Fruit fly (Drosophila melanogaster) whole organism, embryonic: ENCODE data around the gene CG13928.

ENCODE experiments used
- ATbp ChIP-seq: fragments of 200-800 bp; sonication (Bioruptor generic); optimal IDR thresholded peaks from 2 replicates; lab custom pipeline; 2017; ENCODE audit warnings: missing biosample characterization, mild to moderate bottlenecking, missing genetic modification characterization, missing genetic modification reagents
- Atf6 ChIP-seq: fragments of 200-800 bp; sonication (Bioruptor generic); IDR thresholded peaks from 2 replicates; pipeline ENCODE4 v1.3.6; 2022; ENCODE audit warnings: missing biosample characterization, missing genetic modification characterization
- B-H1 ChIP-seq: fragments of 200-800 bp; sonication (Bioruptor generic); IDR thresholded peaks from 3 replicates; pipeline ENCODE4 v1.3.6; 2022; ENCODE audit warnings: missing biosample characterization, missing genetic modification characterization
- B-H2 ChIP-seq: fragments of 200-800 bp; sonication (Bioruptor generic); optimal IDR thresholded peaks from 2 replicates; lab custom pipeline; 2018; ENCODE audit warnings: missing biosample characterization, mild to moderate bottlenecking, missing genetic modification characterization
- Bdp1 ChIP-seq: fragments of 200-800 bp; sonication (Bioruptor generic); optimal IDR thresholded peaks from 3 replicates; lab custom pipeline; 2016; ENCODE audit warnings: missing biosample characterization, missing genetic modification characterization
- CG10147 ChIP-seq: fragments of 200-800 bp; sonication (Bioruptor generic); optimal IDR thresholded peaks from 2 replicates; lab custom pipeline; 2019; ENCODE audit warnings: missing biosample characterization, mild to moderate bottlenecking, missing genetic modification characterization, moderate library complexity
- CG1602 ChIP-seq: fragments of 200-800 bp; sonication (Bioruptor generic); optimal IDR thresholded peaks from 3 replicates; lab custom pipeline; 2016; ENCODE audit warnings: missing biosample characterization, missing genetic modification characterization
- CG18011 ChIP-seq: fragments of 200-800 bp; sonication (Bioruptor generic); optimal IDR thresholded peaks from 2 replicates; lab custom pipeline; 2017; ENCODE audit warnings: missing biosample characterization, missing genetic modification characterization, mild to moderate bottlenecking, moderate library complexity, missing genotype
- CG18599 ChIP-seq: fragments of 200-800 bp; sonication (Bioruptor generic); optimal IDR thresholded peaks from 3 replicates; lab custom pipeline; 2017; ENCODE audit warnings: missing biosample characterization, missing genetic modification characterization, mild to moderate bottlenecking, moderate library complexity, missing genetic modification reagents
- CG2875 ChIP-seq: fragments of 200-800 bp; sonication (Bioruptor generic); optimal IDR thresholded peaks from 2 replicates; lab custom pipeline; 2017; ENCODE audit warnings: missing biosample characterization, mild to moderate bottlenecking, missing genetic modification characterization, missing genetic modification reagents
- CG30431 ChIP-seq: fragments of 200-800 bp; sonication (Bioruptor generic); optimal IDR thresholded peaks from 2 replicates; lab custom pipeline; 2017; ENCODE audit warnings: missing biosample characterization, missing genetic modification characterization
- CG4360 ChIP-seq: fragments of 200-800 bp; sonication (Bioruptor generic); IDR thresholded peaks from 2 replicates; pipeline ENCODE4 v1.3.6; 2022; ENCODE audit warnings: missing biosample characterization, missing genetic modification characterization
- CG5180 ChIP-seq: fragments of 200-800 bp; sonication (Bioruptor generic); optimal IDR thresholded peaks from 3 replicates; lab custom pipeline; 2017; ENCODE audit warnings: missing biosample characterization, missing genetic modification characterization, mild to moderate bottlenecking, moderate library complexity, missing genetic modification reagents
- CG6254 ChIP-seq: fragments of 200-800 bp; sonication (Bioruptor generic); optimal IDR thresholded peaks from 3 replicates; lab custom pipeline; 2017; ENCODE audit warnings: mild to moderate bottlenecking, missing biosample characterization, missing genetic modification reagents, missing genetic modification characterization
- CG6654 ChIP-seq: fragments of 200-800 bp; sonication (Bioruptor generic); optimal IDR thresholded peaks from 2 replicates; lab custom pipeline; 2017; ENCODE audit warnings: missing biosample characterization, mild to moderate bottlenecking, missing genetic modification characterization
- CG8478 ChIP-seq: fragments of >200 bp; optimal IDR thresholded peaks from 2 replicates; lab custom pipeline; 2018
- CG9797 ChIP-seq: fragments of 200-800 bp; sonication (Bioruptor generic); optimal IDR thresholded peaks from 3 replicates; lab custom pipeline; 2018; ENCODE audit warnings: missing biosample characterization, mild to moderate bottlenecking, missing genetic modification characterization
- CG9817 ChIP-seq: fragments of 200-800 bp; sonication (Bioruptor generic); optimal IDR thresholded peaks from 2 replicates; lab custom pipeline; 2018; ENCODE audit warnings: missing biosample characterization, mild to moderate bottlenecking, missing genetic modification characterization, moderate library complexity
- Dll ChIP-seq: fragments of 200-800 bp; sonication (Bioruptor generic); IDR thresholded peaks from 4 replicates; pipeline ENCODE4 v1.3.6; 2022; ENCODE audit warnings: missing biosample characterization, missing genetic modification characterization; ENCODE audit not compliant: partially characterized antibody
- Hr51 ChIP-seq, 2 experiments: fragments of 200-800 bp; sonication (Bioruptor generic); optimal IDR thresholded peaks; 2 replicates in 1 of 2; 3 replicates in 1 of 2; lab custom pipeline; 2016 to 2018; ENCODE audit warnings: missing biosample characterization in 2 of 2, missing genetic modification characterization in 2 of 2, mild to moderate bottlenecking in 1 of 2, moderate library complexity in 1 of 2
- Med ChIP-seq: fragments of 200-800 bp; sonication (Bioruptor generic); peaks from one replicate; lab custom pipeline; 2016; ENCODE audit warnings: missing biosample characterization, missing genetic modification characterization, mild to moderate bottlenecking, inconsistent platforms, moderate library complexity
- Nf-YA ChIP-seq: fragments of 200-800 bp; sonication (Bioruptor generic); IDR thresholded peaks from 2 replicates; pipeline ENCODE4 v1.3.6; 2022; ENCODE audit warnings: missing biosample characterization, missing genetic modification characterization
- Spps ChIP-seq: fragments of 200-800 bp; sonication (Bioruptor generic); optimal IDR thresholded peaks from 2 replicates; lab custom pipeline; 2018; ENCODE audit warnings: missing biosample characterization, mild to moderate bottlenecking, missing genetic modification characterization
- Stat92E ChIP-seq, 3 experiments: fragments of >200 bp in 2 of 3; fragments of 200-800 bp in 1 of 3; sonication (Bioruptor generic) in 1 of 3; optimal IDR thresholded peaks; 2 replicates each; lab custom pipeline; 2017 to 2019; ENCODE audit warnings: missing biosample characterization in 3 of 3, missing genetic modification characterization in 3 of 3, mild to moderate bottlenecking in 1 of 3, moderate library complexity in 1 of 3
- abd-A ChIP-seq: fragments of 200-800 bp; sonication (Bioruptor generic); optimal IDR thresholded peaks from 3 replicates; lab custom pipeline; 2019; ENCODE audit warnings: missing biosample characterization, mild to moderate bottlenecking, missing genetic modification characterization, moderate library complexity
- ase ChIP-seq: fragments of 200-800 bp; sonication (Bioruptor generic); IDR thresholded peaks from 3 replicates; pipeline ENCODE4 v1.3.6; 2022; ENCODE audit warnings: missing biosample characterization, missing genetic modification characterization
- az2 ChIP-seq: fragments of 200-800 bp; sonication (Bioruptor generic); optimal IDR thresholded peaks from 3 replicates; lab custom pipeline; 2016; ENCODE audit warnings: missing biosample characterization, missing genetic modification characterization
- cg ChIP-seq: fragments of 200-800 bp; sonication (Bioruptor generic); optimal IDR thresholded peaks from 3 replicates; lab custom pipeline; 2019; ENCODE audit warnings: missing biosample characterization, mild to moderate bottlenecking, missing genetic modification characterization, moderate library complexity
- cwo ChIP-seq: fragments of 200-800 bp; sonication (Bioruptor generic); optimal IDR thresholded peaks from 3 replicates; lab custom pipeline; 2017; ENCODE audit warnings: missing biosample characterization, missing genetic modification characterization, mild to moderate bottlenecking, moderate library complexity, missing genetic modification reagents
- danr ChIP-seq: fragments of 200-800 bp; sonication (Bioruptor generic); IDR thresholded peaks from 2 replicates; pipeline ENCODE4 v1.3.6; 2022; ENCODE audit warnings: missing biosample characterization, missing genetic modification characterization
- en ChIP-seq: fragments of 200-800 bp; sonication (Bioruptor generic); optimal IDR thresholded peaks from 2 replicates; lab custom pipeline; 2016; ENCODE audit warnings: missing biosample characterization, missing genetic modification characterization
- fd96Cb ChIP-seq: fragments of 200-800 bp; sonication (Bioruptor generic); optimal IDR thresholded peaks from 2 replicates; lab custom pipeline; 2018; ENCODE audit warnings: missing biosample characterization, mild to moderate bottlenecking, missing genetic modification characterization, moderate library complexity
- fru ChIP-seq: fragments of >200 bp; optimal IDR thresholded peaks from 2 replicates; lab custom pipeline; 2017
- gcm ChIP-seq: fragments of 200-800 bp; sonication (Bioruptor generic); optimal IDR thresholded peaks from 2 replicates; lab custom pipeline; 2019; ENCODE audit warnings: missing biosample characterization, mild to moderate bottlenecking, missing genetic modification characterization, moderate library complexity
- gcm2 ChIP-seq: fragments of 200-800 bp; sonication (Bioruptor generic); optimal IDR thresholded peaks from 2 replicates; lab custom pipeline; 2016; ENCODE audit warnings: missing biosample characterization, missing genetic modification characterization
- grau ChIP-seq: fragments of 200-800 bp; optimal IDR thresholded peaks from 3 replicates; lab custom pipeline; 2019; ENCODE audit warnings: missing biosample characterization, mild to moderate bottlenecking, missing genetic modification characterization, moderate library complexity
- insv ChIP-seq, 2 experiments: fragments of 200-800 bp; sonication (Bioruptor generic); optimal IDR thresholded peaks; 3 replicates each; lab custom pipeline; 2016 to 2018; ENCODE audit warnings: missing biosample characterization in 2 of 2, missing genetic modification characterization in 2 of 2
- lmd ChIP-seq: fragments of 200-800 bp; sonication (Bioruptor generic); IDR thresholded peaks from 2 replicates; pipeline ENCODE4 v1.3.6; 2022; ENCODE audit warnings: missing biosample characterization, missing genetic modification characterization
- mam ChIP-seq: fragments of 200-800 bp; sonication (Bioruptor generic); optimal IDR thresholded peaks from 3 replicates; lab custom pipeline; 2016; ENCODE audit warnings: missing biosample characterization, missing genetic modification characterization
- otp ChIP-seq: fragments of 200-800 bp; sonication (Bioruptor generic); IDR thresholded peaks from 3 replicates; pipeline ENCODE4, ENCODE4 v1.3.6; 2022; ENCODE audit warnings: missing biosample characterization, missing genetic modification characterization
- pho ChIP-seq: fragments of 200-800 bp; sonication (Bioruptor generic); optimal IDR thresholded peaks from 2 replicates; lab custom pipeline; 2016; ENCODE audit warnings: missing biosample characterization, missing genetic modification characterization
- pita ChIP-seq: fragments of 200-800 bp; sonication (Bioruptor generic); optimal IDR thresholded peaks from 2 replicates; lab custom pipeline; 2017; ENCODE audit warnings: missing biosample characterization, mild to moderate bottlenecking, missing genetic modification characterization
- ranshi ChIP-seq: fragments of 200-800 bp; sonication (Bioruptor generic); IDR thresholded peaks from 2 replicates; pipeline ENCODE4 v1.3.6; 2022; ENCODE audit warnings: missing biosample characterization, missing genetic modification characterization
- sr ChIP-seq: fragments of 200-800 bp; sonication (Bioruptor generic); IDR thresholded peaks from 3 replicates; pipeline ENCODE4 v1.3.6; 2022; ENCODE audit warnings: missing biosample characterization, missing genetic modification characterization
- stwl ChIP-seq: fragments of 200-800 bp; sonication (Bioruptor generic); optimal IDR thresholded peaks from 3 replicates; lab custom pipeline; 2018; ENCODE audit warnings: missing biosample characterization, mild to moderate bottlenecking, missing genetic modification characterization, moderate library complexity
- tna ChIP-seq: fragments of 200-800 bp; sonication (Bioruptor generic); IDR thresholded peaks from 2 replicates; pipeline ENCODE4 v1.3.6; 2022; ENCODE audit warnings: missing biosample characterization, missing genetic modification characterization; ENCODE audit not compliant: partially characterized antibody
- tx ChIP-seq: fragments of 200-800 bp; sonication (Bioruptor generic); optimal IDR thresholded peaks from 2 replicates; lab custom pipeline; 2016; ENCODE audit warnings: missing biosample characterization, missing genetic modification characterization
- wdn ChIP-seq: fragments of 200-800 bp; sonication (Bioruptor generic); IDR thresholded peaks from 2 replicates; pipeline ENCODE4 v1.3.6; 2022; ENCODE audit warnings: missing biosample characterization, missing genetic modification characterization
- wek ChIP-seq: fragments of 200-800 bp; sonication (Bioruptor generic); optimal IDR thresholded peaks from 3 replicates; lab custom pipeline; 2018; ENCODE audit warnings: missing biosample characterization, mild to moderate bottlenecking, missing genetic modification characterization, moderate library complexity

The CG13928 gene

dm6 chr3L:1579169-1579853, 48.9 kb downstream of the CG13928 start (continued):
- TF ChIP-seq mam (GFP tag; lab: Kevin White, UChicago), result peak; percentile 35
- peak; percentile 69 for TF ChIP-seq gcm
- peak; percentile 36 for TF ChIP-seq CG18011 (GFP tag; lab: Kevin White, UChicago)
- peak; percentile 43 for TF ChIP-seq stwl (tag; lab: Kevin White, UChicago)
- no peak for TF ChIP-seq tna (GFP tag; lab: Robert Waterston, UW)
- peak; percentile 72 for TF ChIP-seq CG18599
- peak; percentile 8 for TF ChIP-seq en (GFP tag; lab: Kevin White, UChicago)
- TF ChIP-seq ranshi (GFP tag; lab: Robert Waterston, UW), result peak; percentile 37
- no peak for TF ChIP-seq fru (lab: Kevin White, UChicago)
- no peak for TF ChIP-seq Dll (GFP tag; lab: Robert Waterston, UW)
- peak; percentile 95 for TF ChIP-seq grau (tag; lab: Kevin White, UChicago)
- TF ChIP-seq Atf6 (GFP tag; lab: Robert Waterston, UW), result peak; percentile 51; the same call in 1 of the 2 replicates
- peak; percentile 73 for TF ChIP-seq cg
- TF ChIP-seq Stat92E (GFP tag; optimal IDR thresholded peaks at IDR 0.05; lab: Kevin White, UChicago), result no peak
- peak; percentile 57; the same call in 1 of the 2 replicates for TF ChIP-seq Nf-YA (GFP tag; lab: Robert Waterston, UW)
- peak; percentile 88 for TF ChIP-seq CG2875 (GFP tag; lab: Kevin White, UChicago)
- TF ChIP-seq CG9817 (tag; lab: Kevin White, UChicago), result peak; percentile 34
- peak; percentile 72; the same call in 2 of the 3 replicates for TF ChIP-seq sr (GFP tag; lab: Robert Waterston, UW)
- peak; percentile 93 for TF ChIP-seq ATbp (GFP tag; lab: Kevin White, UChicago)
- TF ChIP-seq Bdp1 (GFP tag; lab: Kevin White, UChicago), result peak; percentile 58
- TF ChIP-seq pho (GFP tag; lab: Kevin White, UChicago), result peak; percentile 31
- TF ChIP-seq CG8478, result no peak
- TF ChIP-seq Spps, result peak; percentile 71
- TF ChIP-seq cwo (GFP tag; lab: Kevin White, UChicago), result peak; percentile 25
- TF ChIP-seq lmd, result peak; percentile 53; the same call in 1 of the 2 replicates
- TF ChIP-seq CG6254 (GFP tag; lab: Kevin White, UChicago), result peak; percentile 73
- TF ChIP-seq gcm2 (GFP tag; lab: Kevin White, UChicago), result peak; percentile 1
- TF ChIP-seq otp, result peak; percentile 75; the same call in 2 of the 3 replicates
- TF ChIP-seq CG1602 (GFP tag; lab: Kevin White, UChicago), result peak; percentile 72
- TF ChIP-seq CG4360 (GFP tag; lab: Robert Waterston, UW), result peak; percentile 64
- TF ChIP-seq CG5180, result peak; percentile 74
- peak; percentile 86 for TF ChIP-seq Med (GFP tag; lab: Kevin White, UChicago)
- TF ChIP-seq CG30431, result peak; percentile 59
- no peak for TF ChIP-seq B-H2
- peak; percentile 44 for TF ChIP-seq fd96Cb (tag; lab: Kevin White, UChicago)
- TF ChIP-seq tx (GFP tag; lab: Kevin White, UChicago), result no peak
- peak; percentile 38; the same call in 1 of the 2 replicates for TF ChIP-seq wdn (GFP tag; lab: Robert Waterston, UW)
- peak; percentile 39 for TF ChIP-seq CG9797 (GFP tag; lab: Kevin White, UChicago)
- TF ChIP-seq CG10147 (GFP tag; lab: Kevin White, UChicago), result peak; percentile 64
- TF ChIP-seq wek (GFP tag; lab: Kevin White, UChicago), result peak; percentile 76
- 0 out of 3 replicates have a peak, but pooled peaks have one; percentile 26 for TF ChIP-seq ase
- peak; percentile 10 for TF ChIP-seq CG6654 (GFP tag; lab: Kevin White, UChicago)
- peak in 1 of 2 experiments; percentile 47 for TF ChIP-seq insv (GFP tag; optimal IDR thresholded peaks at IDR 0.05; lab: Kevin White, UChicago)
- no peak for TF ChIP-seq danr
- no peak for TF ChIP-seq pita (GFP tag; lab: Kevin White, UChicago)
- peak in 1 of 2 experiments; percentile 67 for TF ChIP-seq Hr51 (GFP tag; optimal IDR thresholded peaks at IDR 0.05; lab: Kevin White, UChicago)
- TF ChIP-seq az2 (GFP tag; lab: Kevin White, UChicago), result peak; percentile 26
- no peak for TF ChIP-seq B-H1 (GFP tag; lab: Robert Waterston, UW)
- TF ChIP-seq abd-A (tag; lab: Kevin White, UChicago), result peak; percentile 79
